Worm (Caenorhabditis elegans) whole organism, mixed stage, embryonic: ENCODE data around the gene F13E9.12.
A peak's percentile ranks its signal among the peaks of the same experiment; 100 is the strongest.

Source experiments
- M03D4.4 ChIP-seq: sonication (generic microtip); optimal IDR thresholded peaks from 2 replicates; lab custom pipeline; 2017; ENCODE audit warnings: mild to moderate bottlenecking, missing genetic modification characterization, missing compliant biosample characterization
- bed-3 ChIP-seq: fragments of 200-800 bp; sonication (Bioruptor generic); optimal IDR thresholded peaks from 3 replicates; lab custom pipeline; 2018; ENCODE audit warnings: mild to moderate bottlenecking, missing genetic modification characterization, moderate library complexity, missing compliant biosample characterization
- blmp-1 ChIP-seq: fragments of 150-350 bp; optimal IDR thresholded peaks from 2 replicates; lab custom pipeline; 2014; ENCODE audit warnings: missing biosample characterization, missing genetic modification characterization
- ceh-39 ChIP-seq: fragments of 150-350 bp; optimal IDR thresholded peaks from 2 replicates; lab custom pipeline; 2014; ENCODE audit warnings: missing biosample characterization, missing genetic modification characterization
- ceh-83 ChIP-seq: fragments of 200-800 bp; sonication (Bioruptor generic); optimal IDR thresholded peaks from 2 replicates; lab custom pipeline; 2018; ENCODE audit warnings: mild to moderate bottlenecking, missing genetic modification characterization, missing compliant biosample characterization
- ces-1 ChIP-seq: fragments of 150-350 bp; optimal IDR thresholded peaks from 2 replicates; lab custom pipeline; 2014; ENCODE audit warnings: missing biosample characterization, missing genetic modification reagents, missing genetic modification characterization
- cnd-1 ChIP-seq: fragments of 200-800 bp; sonication (Bioruptor generic); optimal IDR thresholded peaks from 2 replicates; lab custom pipeline; 2018; ENCODE audit warnings: mild to moderate bottlenecking, missing genetic modification characterization, missing compliant biosample characterization
- elt-1 ChIP-seq: sonication (generic microtip); optimal IDR thresholded peaks from 2 replicates; lab custom pipeline; 2017; ENCODE audit warnings: missing genetic modification characterization, mild to moderate bottlenecking, missing compliant biosample characterization, antibody characterized with exemption, moderate library complexity, borderline replicate concordance; ENCODE audit not compliant: insufficient read depth
- elt-3 ChIP-seq: fragments of 150-350 bp; optimal IDR thresholded peaks from 2 replicates; lab custom pipeline; 2014; ENCODE audit warnings: missing biosample characterization, missing genetic modification characterization
- flh-1 ChIP-seq: fragments of 200-800 bp; sonication (Bioruptor generic); optimal IDR thresholded peaks from 2 replicates; lab custom pipeline; 2018; ENCODE audit warnings: mild to moderate bottlenecking, missing genetic modification characterization, moderate library complexity, missing compliant biosample characterization
- ham-2 ChIP-seq: fragments of 200-800 bp; sonication (Bioruptor generic); optimal IDR thresholded peaks from 2 replicates; lab custom pipeline; 2018; ENCODE audit warnings: mild to moderate bottlenecking, missing genetic modification characterization, missing compliant biosample characterization
- hlh-1 ChIP-seq: fragments of 150-350 bp; optimal IDR thresholded peaks from 2 replicates; lab custom pipeline; 2014; ENCODE audit warnings: missing biosample characterization, missing genetic modification reagents, missing genetic modification characterization
- lin-32 ChIP-seq: fragments of 200-800 bp; sonication (Bioruptor generic); optimal IDR thresholded peaks from 2 replicates; lab custom pipeline; 2018; ENCODE audit warnings: mild to moderate bottlenecking, missing genetic modification characterization, missing compliant biosample characterization
- mep-1 ChIP-seq: fragments of 150-350 bp; optimal IDR thresholded peaks from 2 replicates; lab custom pipeline; 2017; ENCODE audit warnings: missing biosample characterization, missing genetic modification reagents, missing genetic modification characterization, inconsistent platforms
- mls-2 ChIP-seq: sonication (generic microtip); optimal IDR thresholded peaks from 2 replicates; lab custom pipeline; 2016; ENCODE audit warnings: mild to moderate bottlenecking, missing genetic modification characterization, moderate library complexity, missing compliant biosample characterization
- nhr-12 ChIP-seq: fragments of 150-350 bp; optimal IDR thresholded peaks from 2 replicates; lab custom pipeline; 2014; ENCODE audit warnings: missing biosample characterization, missing genetic modification characterization
- nhr-2 ChIP-seq: fragments of 150-350 bp; optimal IDR thresholded peaks from 2 replicates; lab custom pipeline; 2014; ENCODE audit warnings: missing biosample characterization, missing genetic modification characterization
- nhr-237 ChIP-seq: fragments of 150-350 bp; optimal IDR thresholded peaks from 2 replicates; lab custom pipeline; 2014; ENCODE audit warnings: missing biosample characterization, missing genetic modification characterization
- nhr-28 ChIP-seq: fragments of 150-350 bp; optimal IDR thresholded peaks from 2 replicates; lab custom pipeline; 2014; ENCODE audit warnings: missing biosample characterization, missing genetic modification characterization
- pha-4 ChIP-seq: fragments of 150-350 bp; optimal IDR thresholded peaks from 2 replicates; lab custom pipeline; 2018; ENCODE audit warnings: missing biosample characterization, missing genetic modification reagents, missing genetic modification characterization
- sem-2 ChIP-seq: fragments of 200-800 bp; sonication (Bioruptor generic); optimal IDR thresholded peaks from 2 replicates; lab custom pipeline; 2018; ENCODE audit warnings: mild to moderate bottlenecking, missing genetic modification characterization, missing compliant biosample characterization
- snpc-4 ChIP-seq: fragments of 150-350 bp; optimal IDR thresholded peaks from 2 replicates; lab custom pipeline; 2014; ENCODE audit warnings: missing biosample characterization, missing genetic modification characterization
- sptf-1 ChIP-seq: sonication (generic microtip); optimal IDR thresholded peaks from 2 replicates; lab custom pipeline; 2017; ENCODE audit warnings: mild to moderate bottlenecking, missing genetic modification characterization, moderate library complexity, missing compliant biosample characterization
- unc-120 ChIP-seq: sonication (generic microtip); optimal IDR thresholded peaks from 2 replicates; lab custom pipeline; 2017; ENCODE audit warnings: missing genetic modification characterization, missing compliant biosample characterization; ENCODE audit not compliant: poor library complexity, severe bottlenecking
- unc-39 ChIP-seq: fragments of 150-350 bp; optimal IDR thresholded peaks from 2 replicates; lab custom pipeline; 2014; ENCODE audit warnings: missing biosample characterization, missing genetic modification characterization
- unc-62 ChIP-seq: fragments of 150-350 bp; optimal IDR thresholded peaks from 2 replicates; lab custom pipeline; 2014; ENCODE audit warnings: missing biosample characterization, missing genetic modification reagents, missing genetic modification characterization
- ztf-11 ChIP-seq: fragments of 150-350 bp; optimal IDR thresholded peaks from 2 replicates; lab custom pipeline; 2014; ENCODE audit warnings: missing biosample characterization, missing genetic modification characterization

The F13E9.12 gene

DNA sequence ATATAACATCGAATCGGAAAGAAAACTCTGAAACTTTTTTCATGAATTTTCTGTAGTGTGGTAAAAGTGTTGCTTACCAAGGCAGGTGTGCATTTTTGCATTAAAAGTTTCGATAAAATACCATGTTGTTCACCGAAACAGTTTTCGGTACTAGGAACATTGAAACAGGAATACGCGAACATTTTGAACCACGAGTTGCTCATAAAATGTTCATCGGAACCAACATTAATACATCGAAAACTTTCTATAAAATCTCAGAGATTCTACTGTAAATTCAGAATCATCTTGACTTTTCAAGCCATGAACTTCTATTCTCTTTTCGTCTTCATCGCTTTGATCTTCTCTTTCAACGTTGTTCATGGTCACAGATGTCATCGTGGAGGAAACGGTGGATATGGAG lies 5.8 kb upstream of the F13E9.12 start, which contains the start of gene fipr-15:
fipr-15 (plus strand) TSS at position 301 of the 400 bp plus-strand sequence.
- TF ChIP-seq ceh-83 (GFP tag; lab: Kevin White, UChicago) (no peak), unc-62 (no peak)

DNA sequence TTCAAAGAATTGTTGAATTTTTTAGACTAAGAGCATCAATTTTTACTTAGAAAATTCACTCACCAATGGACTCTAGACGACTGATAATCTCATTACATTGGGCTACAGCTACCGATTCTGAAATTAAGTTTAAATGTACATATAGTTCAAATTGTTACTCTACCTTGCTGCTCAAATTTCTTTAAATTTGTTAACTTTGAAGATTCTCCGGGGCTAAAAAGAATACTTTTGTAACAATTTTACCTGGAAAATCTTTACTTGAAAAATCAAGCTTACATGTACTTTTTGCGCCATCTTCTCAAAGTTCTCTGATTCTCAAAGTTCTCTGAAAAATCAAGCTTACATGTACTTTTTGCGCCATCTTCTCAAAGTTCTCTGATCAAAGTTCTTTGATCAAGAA lies 5.1 kb upstream of the F13E9.12 start, which contains the start of gene sdz-13:
sdz-13 (minus strand) TSS at position 101 of the 400 bp plus-strand sequence.
- TF ChIP-seq pha-4 (tag; lab: Kevin White, UChicago) (no peak), sem-2 (GFP tag; lab: Kevin White, UChicago) (no peak), M03D4.4 (tag; lab: Kevin White, UChicago) (no peak), hlh-1 (no peak), unc-120 (tag; lab: Kevin White, UChicago) (no peak)

DNA sequence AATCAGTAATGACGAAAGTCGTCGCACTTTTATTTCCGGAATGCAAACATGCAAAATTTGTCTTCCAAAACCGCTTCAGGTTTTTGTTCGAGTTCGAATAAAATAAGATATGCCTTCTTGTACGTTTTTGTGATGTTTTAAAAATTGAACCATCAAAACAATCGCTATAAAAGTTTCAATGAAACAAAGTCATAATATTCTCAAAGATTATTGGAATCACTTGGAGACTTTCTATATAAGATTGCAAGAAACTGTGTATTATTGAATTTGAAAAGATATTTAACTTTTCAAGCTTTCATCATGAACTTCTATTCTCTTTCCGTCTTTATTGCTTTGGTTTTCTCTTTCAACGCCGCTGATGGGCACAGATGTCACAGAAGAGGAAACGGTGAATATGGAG lies 2.4 kb upstream of the F13E9.12 start, which contains the start of gene fipr-14:
fipr-14 (plus strand) TSS at position 301 of the 400 bp plus-strand sequence.
- no peak for TF ChIP-seq hlh-1
- no peak for TF ChIP-seq sem-2 (GFP tag; lab: Kevin White, UChicago)
- no peak for TF ChIP-seq mls-2 (tag; lab: Kevin White, UChicago)
- TF ChIP-seq lin-32: no peak
- no peak for TF ChIP-seq ham-2 (GFP tag; lab: Kevin White, UChicago)
- no peak for TF ChIP-seq flh-1 (GFP tag; lab: Kevin White, UChicago)
- no peak for TF ChIP-seq M03D4.4 (tag; lab: Kevin White, UChicago)
- no peak for TF ChIP-seq bed-3 (GFP tag; lab: Kevin White, UChicago)
- no peak for TF ChIP-seq nhr-2 (tag; lab: Kevin White, UChicago)
- no peak for TF ChIP-seq blmp-1 (tag; lab: Kevin White, UChicago)
- no peak for TF ChIP-seq elt-3 (tag; lab: Kevin White, UChicago)
- TF ChIP-seq ces-1: no peak
- no peak for TF ChIP-seq nhr-12 (tag; lab: Kevin White, UChicago)
- no peak for TF ChIP-seq ceh-83 (GFP tag; lab: Kevin White, UChicago)
- no peak for TF ChIP-seq nhr-28
- no peak for TF ChIP-seq ceh-39 (tag; lab: Kevin White, UChicago)
- TF ChIP-seq ztf-11 (tag; lab: Kevin White, UChicago): no peak
- no peak for TF ChIP-seq mep-1

DNA sequence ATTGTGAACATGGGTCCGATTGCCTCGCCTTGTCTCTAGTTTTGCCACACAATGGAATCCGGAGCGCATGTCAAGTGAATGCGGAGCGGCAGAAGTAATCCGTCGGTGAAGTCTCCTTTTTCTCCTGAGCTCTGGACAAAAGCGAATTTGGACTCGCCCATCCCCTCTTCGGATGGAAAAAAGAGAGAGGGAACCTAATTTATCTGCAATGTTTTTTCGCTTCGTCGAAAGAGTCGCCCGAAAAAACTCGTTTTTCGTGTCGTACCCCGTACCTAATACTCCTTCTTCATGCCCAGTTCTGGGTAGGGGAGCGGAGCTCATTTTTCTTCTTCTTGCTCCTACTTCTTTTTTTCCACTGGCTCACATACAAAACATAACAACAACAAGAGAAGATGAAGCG lies 4.3 kb downstream of the F13E9.12 start:
- TF ChIP-seq ces-1: peak; percentile 57
- TF ChIP-seq nhr-237: no peak

DNA sequence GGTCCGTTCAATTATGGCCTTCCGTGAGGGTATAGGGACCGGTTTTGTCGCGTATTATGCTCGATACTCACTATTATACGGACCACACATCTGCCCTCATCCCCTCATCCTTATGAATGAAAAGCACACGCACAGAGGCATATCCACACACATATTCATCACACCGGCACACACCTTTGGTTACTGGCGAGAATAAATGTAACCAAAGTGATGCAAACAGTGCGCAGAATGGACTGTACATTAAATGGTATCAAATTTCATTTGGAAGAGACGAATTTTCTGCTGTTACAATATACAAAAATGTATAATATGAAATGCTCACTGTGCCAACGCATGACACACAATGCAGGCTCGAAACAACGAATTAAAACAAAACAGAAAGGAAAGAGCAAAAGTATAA lies 4.8 kb downstream of the F13E9.12 start:
- TF ChIP-seq nhr-2 (tag; lab: Kevin White, UChicago): peak; percentile 28
- no peak for TF ChIP-seq ces-1
- no peak for TF ChIP-seq hlh-1

DNA sequence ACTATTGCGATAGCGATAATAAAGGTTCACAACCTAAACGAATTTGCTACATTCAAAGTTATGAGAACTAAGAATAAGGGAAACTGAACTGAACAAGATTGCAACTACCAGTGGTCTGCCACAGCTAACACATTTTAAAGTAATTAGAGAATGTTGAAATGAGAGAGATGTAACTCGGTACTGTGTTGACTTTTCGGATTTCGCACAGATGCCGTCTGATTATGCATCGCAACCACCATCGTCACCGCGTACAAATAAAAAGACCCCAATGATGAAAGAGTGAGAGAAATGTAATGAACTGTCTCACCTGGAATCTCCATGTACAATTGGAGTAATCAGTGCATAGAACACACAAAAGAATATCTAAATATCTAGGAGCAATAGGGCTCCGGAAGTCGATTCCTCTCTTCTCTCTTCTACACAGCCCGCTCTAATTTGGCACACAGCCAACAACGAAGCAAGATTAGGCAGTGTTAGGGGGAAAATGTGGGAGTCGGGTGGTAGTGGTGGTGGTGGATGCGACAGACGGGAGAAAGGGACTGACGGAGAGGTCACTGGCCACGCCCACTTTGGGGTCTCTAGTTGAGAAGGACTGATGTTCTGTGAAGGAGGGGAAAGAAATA lies 5.7 kb downstream of the F13E9.12 start, which contains the start of gene F13E9.11:
F13E9.11 (minus strand) TSS at position 507 of the 623 bp plus-strand sequence.
- TF ChIP-seq sptf-1 (no peak), ces-1 (peak; percentile 37), cnd-1 (tag; lab: Kevin White, UChicago) (peak; percentile 71), ztf-11 (tag; lab: Kevin White, UChicago) (peak; percentile 7), sem-2 (GFP tag; lab: Kevin White, UChicago) (no peak), nhr-28 (no peak), unc-39 (tag; lab: Kevin White, UChicago) (no peak), mep-1 (peak; percentile 43), ceh-83 (GFP tag; lab: Kevin White, UChicago) (no peak), snpc-4 (tag; lab: Kevin White, UChicago) (no peak), elt-1 (tag; lab: Kevin White, UChicago) (no peak)
